Fruit fly (Drosophila melanogaster) whole organism, prepupa: ENCODE results near the gene Ctns.

ENCODE experiments used
- CG3032 ChIP-seq: fragments of 200-800 bp; optimal IDR thresholded peaks from 2 replicates; lab custom pipeline; 2019; ENCODE audit warnings: missing biosample characterization, mild to moderate bottlenecking, missing genetic modification characterization, moderate library complexity
- Ets96B ChIP-seq: fragments of 200-800 bp; optimal IDR thresholded peaks from 2 replicates; lab custom pipeline; 2019; ENCODE audit warnings: missing biosample characterization, mild to moderate bottlenecking, missing genetic modification characterization, moderate library complexity
- Hr39 ChIP-seq: fragments of 200-800 bp; sonication (Bioruptor generic); optimal IDR thresholded peaks from 2 replicates; lab custom pipeline; 2016; ENCODE audit warnings: missing biosample characterization, missing genetic modification characterization
- OdsH ChIP-seq: fragments of 200-800 bp; sonication (Bioruptor generic); optimal IDR thresholded peaks from 3 replicates; lab custom pipeline; 2016; ENCODE audit warnings: missing biosample characterization, missing genetic modification characterization
- Sox102F ChIP-seq: fragments of 200-800 bp; sonication (Bioruptor generic); optimal IDR thresholded peaks from 2 replicates; lab custom pipeline; 2016; ENCODE audit warnings: missing biosample characterization, mild to moderate bottlenecking, missing genetic modification characterization
- Sox14 ChIP-seq: fragments of 200-800 bp; sonication (Bioruptor generic); optimal IDR thresholded peaks from 3 replicates; lab custom pipeline; 2016; ENCODE audit warnings: missing biosample characterization, missing genetic modification characterization
- acj6 ChIP-seq: fragments of 200-800 bp; sonication (Bioruptor generic); optimal IDR thresholded peaks from 3 replicates; lab custom pipeline; 2016; ENCODE audit warnings: missing biosample characterization, missing genetic modification characterization

DNA sequence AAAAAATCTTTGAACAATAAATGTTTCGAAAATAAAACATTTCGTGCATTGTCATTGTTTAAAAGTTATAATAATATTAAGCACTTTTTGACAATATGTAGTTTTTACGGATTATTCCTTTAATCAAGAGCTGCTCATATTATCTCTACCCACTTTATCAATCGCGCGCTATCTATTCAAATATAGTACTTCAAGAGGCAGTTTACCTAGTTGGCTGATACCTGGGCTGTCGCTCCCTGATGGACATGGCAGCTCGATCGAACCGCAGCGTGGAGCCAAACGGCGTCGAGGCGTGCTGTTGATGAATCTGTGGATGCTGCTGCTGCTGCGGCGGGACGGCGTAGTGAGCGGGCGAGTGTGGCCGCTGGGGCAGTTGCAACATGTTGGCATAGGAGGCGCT is 1.4 kb upstream of the Ctns start:
- no peak for TF ChIP-seq acj6 (GFP tag; lab: Kevin White, UChicago)
- TF ChIP-seq Ets96B (tag; lab: Kevin White, UChicago): no peak
- no peak for TF ChIP-seq Sox102F (GFP tag; lab: Kevin White, UChicago)
- TF ChIP-seq OdsH (GFP tag; lab: Kevin White, UChicago): no peak
- no peak for TF ChIP-seq Hr39 (GFP tag; lab: Kevin White, UChicago)
- no peak for TF ChIP-seq CG3032 (tag; lab: Kevin White, UChicago)
- TF ChIP-seq Sox14 (GFP tag; lab: Kevin White, UChicago): no peak
